Fruit fly (Drosophila melanogaster): Measurements from ENCODE around the gene CG4611.

The CG4611 gene

dm6 chr3L:5180179-5180578, 44.0 kb downstream of the CG4611 start:
- no peak for TF ChIP-seq Myc (optimal IDR thresholded peaks at IDR 0.05)
- no peak for TF ChIP-seq Abd-B (GFP tag; optimal IDR thresholded peaks at IDR 0.05)
- TF ChIP-seq HLH106 (tag; optimal IDR thresholded peaks at IDR 0.05), result no peak
- peak; percentile 16 for TF ChIP-seq OdsH (GFP tag; optimal IDR thresholded peaks at IDR 0.05)
- no peak for TF ChIP-seq Mio (GFP tag; optimal IDR thresholded peaks at IDR 0.05)
- TF ChIP-seq woc (GFP tag; optimal IDR thresholded peaks at IDR 0.05), result no peak
- peak; percentile 32 for TF ChIP-seq psq (GFP tag; optimal IDR thresholded peaks at IDR 0.05)
- TF ChIP-seq Hnf4 (GFP tag; optimal IDR thresholded peaks at IDR 0.05), result no peak
- no peak for TF ChIP-seq pan (optimal IDR thresholded peaks at IDR 0.05)
- TF ChIP-seq Rel (GFP tag; optimal IDR thresholded peaks at IDR 0.05), result no peak
- peak; percentile 91 for TF ChIP-seq Rel (tag; optimal IDR thresholded peaks at IDR 0.05)
- no peak for TF ChIP-seq Vsx2 (GFP tag; optimal IDR thresholded peaks at IDR 0.05; ENCODE audit: partially characterized antibody)
- TF ChIP-seq rgr (GFP tag; optimal IDR thresholded peaks at IDR 0.05), result no peak
- no peak for TF ChIP-seq Sp1 (GFP tag; optimal IDR thresholded peaks at IDR 0.05)
- TF ChIP-seq tai (GFP tag; optimal IDR thresholded peaks at IDR 0.05), result no peak
- no peak for TF ChIP-seq CG32264 (GFP tag; optimal IDR thresholded peaks at IDR 0.05)
- no peak for TF ChIP-seq CrebA (GFP tag; optimal IDR thresholded peaks at IDR 0.05; ENCODE audit: borderline replicate concordance)
- TF ChIP-seq Hr83 (GFP tag; optimal IDR thresholded peaks at IDR 0.05; ENCODE audit: poor library complexity, severe bottlenecking), result no peak
- TF ChIP-seq br (GFP tag; optimal IDR thresholded peaks at IDR 0.05), result no peak
- TF ChIP-seq sv (GFP tag; optimal IDR thresholded peaks at IDR 0.05), result no peak
- TF ChIP-seq GATAd (GFP tag; optimal IDR thresholded peaks at IDR 0.05), result no peak
- TF ChIP-seq Dfd (GFP tag; optimal IDR thresholded peaks at IDR 0.05), result no peak
- no peak for TF ChIP-seq Dif (GFP tag; optimal IDR thresholded peaks at IDR 0.05; ENCODE audit: partially characterized antibody)
- no peak for TF ChIP-seq ey (GFP tag; optimal IDR thresholded peaks at IDR 0.05)
- no peak for TF ChIP-seq sage (GFP tag; optimal IDR thresholded peaks at IDR 0.05)
- TF ChIP-seq lola (GFP tag; optimal IDR thresholded peaks at IDR 0.05), result no peak
- no peak for TF ChIP-seq brk (GFP tag; optimal IDR thresholded peaks at IDR 0.05)
- TF ChIP-seq foxo (GFP tag; optimal IDR thresholded peaks at IDR 0.05), result no peak
- TF ChIP-seq jim (GFP tag; optimal IDR thresholded peaks at IDR 0.05), result no peak
- no peak for TF ChIP-seq fru (GFP tag; optimal IDR thresholded peaks at IDR 0.05)
- TF ChIP-seq h (GFP tag; optimal IDR thresholded peaks at IDR 0.05), result peak; percentile 34
- no peak for TF ChIP-seq N (GFP tag; optimal IDR thresholded peaks at IDR 0.05)
- no peak for TF ChIP-seq CG9705 (GFP tag; optimal IDR thresholded peaks at IDR 0.05)

dm6 chr3L:5180968-5181612, 44.9 kb downstream of the CG4611 start:
- TF ChIP-seq Abd-B (GFP tag; optimal IDR thresholded peaks at IDR 0.05) (no peak), ey (GFP tag; optimal IDR thresholded peaks at IDR 0.05) (no peak), Vsx2 (GFP tag; optimal IDR thresholded peaks at IDR 0.05; ENCODE audit: partially characterized antibody) (no peak), CrebA (GFP tag; optimal IDR thresholded peaks at IDR 0.05; ENCODE audit: borderline replicate concordance) (peak; percentile 6), Mio (GFP tag; optimal IDR thresholded peaks at IDR 0.05) (no peak), sage (GFP tag; optimal IDR thresholded peaks at IDR 0.05) (no peak), tai (GFP tag; optimal IDR thresholded peaks at IDR 0.05) (no peak), GATAd (GFP tag; optimal IDR thresholded peaks at IDR 0.05) (no peak), sv (GFP tag; optimal IDR thresholded peaks at IDR 0.05) (no peak), N (GFP tag; optimal IDR thresholded peaks at IDR 0.05) (no peak), Sp1 (GFP tag; optimal IDR thresholded peaks at IDR 0.05) (no peak), Dif (GFP tag; optimal IDR thresholded peaks at IDR 0.05; ENCODE audit: partially characterized antibody) (no peak), Myc (optimal IDR thresholded peaks at IDR 0.05) (no peak), Jra (GFP tag; optimal IDR thresholded peaks at IDR 0.05) (peak; percentile 45), Hnf4 (GFP tag; optimal IDR thresholded peaks at IDR 0.05) (no peak), lola (GFP tag; optimal IDR thresholded peaks at IDR 0.05) (no peak), dl (GFP tag; optimal IDR thresholded peaks at IDR 0.05; ENCODE audit: insufficient read depth in 1 of 2, partially characterized antibody in 2 of 2) (no peak), usp (GFP tag; optimal IDR thresholded peaks at IDR 0.05) (no peak), brk (GFP tag; optimal IDR thresholded peaks at IDR 0.05) (peak; percentile 11), dsf (GFP tag; optimal IDR thresholded peaks at IDR 0.05; ENCODE audit: borderline replicate concordance) (no peak), woc (GFP tag; optimal IDR thresholded peaks at IDR 0.05) (no peak), HLH106 (tag; optimal IDR thresholded peaks at IDR 0.05) (no peak), br (GFP tag; optimal IDR thresholded peaks at IDR 0.05) (no peak), jim (GFP tag; optimal IDR thresholded peaks at IDR 0.05) (no peak), Rel (GFP tag; optimal IDR thresholded peaks at IDR 0.05) (no peak), Rel (tag; optimal IDR thresholded peaks at IDR 0.05) (peak; percentile 99), fru (GFP tag; optimal IDR thresholded peaks at IDR 0.05) (no peak)

Measured in whole organism, wandering third instar larva.